Fruit fly (Drosophila melanogaster) whole organism, embryonic: Measurements from ENCODE around the gene Lmpt.

Source experiments
- B-H2 ChIP-seq: fragments of 200-800 bp; sonication (Bioruptor generic); optimal IDR thresholded peaks from 2 replicates; lab custom pipeline; 2018; ENCODE audit warnings: missing biosample characterization, mild to moderate bottlenecking, missing genetic modification characterization
- CG15011 ChIP-seq: fragments of 200-800 bp; sonication (Bioruptor generic); optimal IDR thresholded peaks from 3 replicates; lab custom pipeline; 2018; ENCODE audit warnings: missing biosample characterization, mild to moderate bottlenecking, missing genetic modification characterization
- CG42726 ChIP-seq: fragments of 200-800 bp; sonication (Bioruptor generic); IDR thresholded peaks from 2 replicates; pipeline ENCODE4 v1.3.6; 2022; ENCODE audit warnings: missing biosample characterization, missing genetic modification characterization; ENCODE audit not compliant: partially characterized antibody
- CG8944 ChIP-seq: fragments of 200-800 bp; sonication (Bioruptor generic); optimal IDR thresholded peaks from 3 replicates; lab custom pipeline; 2016; ENCODE audit warnings: missing biosample characterization, missing genetic modification characterization
- CTCF ChIP-seq: fragments of 200-800 bp; sonication (Bioruptor generic); optimal IDR thresholded peaks from 2 replicates; lab custom pipeline; 2017; ENCODE audit warnings: missing biosample characterization, mild to moderate bottlenecking, missing genetic modification characterization, moderate library complexity
- HLH4C ChIP-seq: fragments of 200-800 bp; sonication (Bioruptor generic); IDR thresholded peaks from 3 replicates; pipeline ENCODE4 v1.3.6; 2022; ENCODE audit warnings: missing biosample characterization, missing genetic modification characterization; ENCODE audit not compliant: partially characterized antibody
- Spps ChIP-seq: fragments of 200-800 bp; sonication (Bioruptor generic); optimal IDR thresholded peaks from 2 replicates; lab custom pipeline; 2018; ENCODE audit warnings: missing biosample characterization, mild to moderate bottlenecking, missing genetic modification characterization
- ash1 ChIP-seq: fragments of 200-800 bp; sonication (Bioruptor generic); optimal IDR thresholded peaks from 2 replicates; lab custom pipeline; 2018; ENCODE audit warnings: missing biosample characterization, mild to moderate bottlenecking, missing genetic modification characterization
- caup ChIP-seq: fragments of 200-800 bp; sonication (Bioruptor generic); optimal IDR thresholded peaks from 3 replicates; lab custom pipeline; 2017; ENCODE audit warnings: missing biosample characterization, mild to moderate bottlenecking, missing genetic modification characterization, moderate library complexity; ENCODE audit not compliant: severe bottlenecking
- ftz-f1 ChIP-seq: fragments of 200-800 bp; sonication (Bioruptor generic); optimal IDR thresholded peaks from 2 replicates; lab custom pipeline; 2016; ENCODE audit warnings: missing biosample characterization, missing genetic modification characterization
- org-1 ChIP-seq: fragments of 200-800 bp; sonication (Bioruptor generic); optimal IDR thresholded peaks from 2 replicates; lab custom pipeline; 2017; ENCODE audit warnings: missing biosample characterization, missing genetic modification characterization
- repo ChIP-seq: fragments of 200-800 bp; sonication (Bioruptor generic); optimal IDR thresholded peaks from 2 replicates; lab custom pipeline; 2016; ENCODE audit warnings: missing biosample characterization, missing genetic modification characterization

dm6 chr3L:16865123-16865831, at the start of gene Lmpt:
- TF ChIP-seq repo (no peak), caup (GFP tag; lab: Kevin White, UChicago) (no peak), B-H2 (no peak), ash1 (GFP tag; lab: Kevin White, UChicago) (no peak), ftz-f1 (GFP tag; lab: Kevin White, UChicago) (peak; percentile 17), CG42726 (0 out of 2 replicates have a peak, but pooled peaks have one; percentile 32), CG8944 (GFP tag; lab: Kevin White, UChicago) (no peak), org-1 (GFP tag; lab: Kevin White, UChicago) (no peak), CTCF (GFP tag; lab: Kevin White, UChicago) (no peak), HLH4C (GFP tag; lab: Robert Waterston, UW) (no peak), CG15011 (GFP tag; lab: Kevin White, UChicago) (no peak), Spps (tag; lab: Kevin White, UChicago) (no peak)
